Fruit fly (Drosophila melanogaster) whole organism, embryonic: ENCODE results near the gene CG11679.
A peak's percentile ranks its signal among the peaks of the same experiment; 100 is the strongest.

Experiments
- ATbp ChIP-seq: fragments of 200-800 bp; sonication (Bioruptor generic); optimal IDR thresholded peaks from 2 replicates; lab custom pipeline; 2017; ENCODE audit warnings: missing biosample characterization, mild to moderate bottlenecking, missing genetic modification characterization, missing genetic modification reagents
- Adf1 ChIP-seq: fragments of 200-800 bp; sonication (Bioruptor generic); IDR thresholded peaks from 2 replicates; pipeline ENCODE4 v1.3.6; 2022; ENCODE audit warnings: missing biosample characterization, missing genetic modification characterization
- Awh ChIP-seq: fragments of 200-800 bp; sonication (Bioruptor generic); IDR thresholded peaks from 2 replicates; pipeline ENCODE4, ENCODE4 v1.3.6; 2022; ENCODE audit warnings: missing biosample characterization, missing genetic modification characterization
- C15 ChIP-seq: fragments of 200-800 bp; sonication (Bioruptor generic); IDR thresholded peaks from 3 replicates; pipeline ENCODE4 v1.3.6; 2022; ENCODE audit warnings: missing biosample characterization, missing genetic modification characterization
- CG10147 ChIP-seq: fragments of 200-800 bp; sonication (Bioruptor generic); optimal IDR thresholded peaks from 2 replicates; lab custom pipeline; 2019; ENCODE audit warnings: missing biosample characterization, mild to moderate bottlenecking, missing genetic modification characterization, moderate library complexity
- CG10209 ChIP-seq: fragments of 200-800 bp; sonication (Bioruptor generic); optimal IDR thresholded peaks from 3 replicates; lab custom pipeline; 2017; ENCODE audit warnings: missing biosample characterization, mild to moderate bottlenecking, missing genetic modification characterization, missing genetic modification reagents
- CG11696 ChIP-seq: fragments of 200-800 bp; sonication (Bioruptor generic); IDR thresholded peaks from 2 replicates; pipeline ENCODE4 v1.3.6; 2022; ENCODE audit warnings: missing biosample characterization, missing genetic modification characterization
- CG12219 ChIP-seq: fragments of 200-800 bp; sonication (Bioruptor generic); optimal IDR thresholded peaks from 3 replicates; lab custom pipeline; 2018; ENCODE audit warnings: missing biosample characterization, mild to moderate bottlenecking, missing genetic modification characterization
- CG14441 ChIP-seq: fragments of 200-800 bp; sonication (Bioruptor generic); IDR thresholded peaks from 2 replicates; pipeline ENCODE4 v1.3.6; 2022; ENCODE audit warnings: missing biosample characterization, missing genetic modification characterization
- CG1603 ChIP-seq: fragments of 200-800 bp; sonication (Bioruptor generic); optimal IDR thresholded peaks from 2 replicates; lab custom pipeline; 2019; ENCODE audit warnings: missing biosample characterization, mild to moderate bottlenecking, missing genetic modification characterization, moderate library complexity
- CG1647 ChIP-seq: fragments of 200-800 bp; sonication (Bioruptor generic); optimal IDR thresholded peaks from 3 replicates; lab custom pipeline; 2016; ENCODE audit warnings: missing biosample characterization, missing genetic modification characterization
- CG17361 ChIP-seq: fragments of 200-800 bp; sonication (Bioruptor generic); IDR thresholded peaks from 3 replicates; pipeline ENCODE4 v1.3.6; 2022; ENCODE audit warnings: missing biosample characterization, missing genetic modification characterization
- CG17802 ChIP-seq: fragments of 200-800 bp; sonication (Bioruptor generic); optimal IDR thresholded peaks from 2 replicates; lab custom pipeline; 2018; ENCODE audit warnings: missing biosample characterization, mild to moderate bottlenecking, missing genetic modification characterization, moderate library complexity
- CG18011 ChIP-seq: fragments of 200-800 bp; sonication (Bioruptor generic); optimal IDR thresholded peaks from 2 replicates; lab custom pipeline; 2017; ENCODE audit warnings: missing biosample characterization, missing genetic modification characterization, mild to moderate bottlenecking, moderate library complexity, missing genotype
- CG18619 ChIP-seq: fragments of 200-800 bp; sonication (Bioruptor generic); optimal IDR thresholded peaks from 3 replicates; lab custom pipeline; 2017; ENCODE audit warnings: missing biosample characterization, mild to moderate bottlenecking, missing genetic modification characterization
- CG18764 ChIP-seq: fragments of 200-800 bp; sonication (Bioruptor generic); optimal IDR thresholded peaks from 3 replicates; lab custom pipeline; 2016; ENCODE audit warnings: missing biosample characterization, missing genetic modification characterization
- CG2202 ChIP-seq: fragments of 200-800 bp; sonication (Bioruptor generic); optimal IDR thresholded peaks from 2 replicates; lab custom pipeline; 2018; ENCODE audit warnings: missing biosample characterization, mild to moderate bottlenecking, missing genetic modification characterization
- CG31365 ChIP-seq: fragments of 200-800 bp; sonication (Bioruptor generic); optimal IDR thresholded peaks from 2 replicates; lab custom pipeline; 2018; ENCODE audit warnings: missing biosample characterization, mild to moderate bottlenecking, missing genetic modification characterization
- CG34224 ChIP-seq: fragments of 200-800 bp; sonication (Bioruptor generic); IDR thresholded peaks from 3 replicates; pipeline ENCODE4 v1.3.6; 2022; ENCODE audit warnings: missing biosample characterization, missing genetic modification characterization; ENCODE audit not compliant: partially characterized antibody
- CG5953 ChIP-seq: fragments of 200-800 bp; sonication (Bioruptor generic); IDR thresholded peaks from 2 replicates; pipeline ENCODE4 v1.3.6; 2022; ENCODE audit warnings: missing biosample characterization, missing genetic modification characterization
- CG6813 ChIP-seq: fragments of 200-800 bp; sonication (Bioruptor generic); optimal IDR thresholded peaks from 2 replicates; lab custom pipeline; 2017; ENCODE audit warnings: missing biosample characterization, missing genetic modification characterization, mild to moderate bottlenecking, moderate library complexity, missing genetic modification reagents
- CG7745 ChIP-seq: fragments of 200-800 bp; sonication (Bioruptor generic); optimal IDR thresholded peaks from 2 replicates; lab custom pipeline; 2018; ENCODE audit warnings: missing biosample characterization, mild to moderate bottlenecking, missing genetic modification characterization, moderate library complexity
- CG8290 ChIP-seq, 3 experiments: fragments of 200-800 bp; sonication (Bioruptor generic); optimal IDR thresholded peaks; 2 replicates each; lab custom pipeline; 2016 to 2019; ENCODE audit warnings: missing biosample characterization in 3 of 3, missing genetic modification characterization in 3 of 3, mild to moderate bottlenecking in 2 of 3, moderate library complexity in 1 of 3
- CrebB ChIP-seq: fragments of 200-800 bp; sonication (Bioruptor generic); optimal IDR thresholded peaks from 3 replicates; lab custom pipeline; 2018; ENCODE audit warnings: missing biosample characterization, mild to moderate bottlenecking, missing genetic modification characterization
- Doc2 ChIP-seq: fragments of 200-800 bp; sonication (Bioruptor generic); IDR thresholded peaks from 2 replicates; pipeline ENCODE4 v1.3.6; 2022; ENCODE audit warnings: missing biosample characterization, missing genetic modification characterization
- Drgx ChIP-seq: fragments of 200-800 bp; sonication (Bioruptor generic); IDR thresholded peaks from 2 replicates; pipeline ENCODE4 v1.3.6; 2022; ENCODE audit warnings: missing biosample characterization, missing genetic modification characterization
- Ets65A ChIP-seq: fragments of 200-800 bp; sonication (Bioruptor generic); peaks from one replicate; lab custom pipeline; 2016; ENCODE audit warnings: missing biosample characterization, missing genetic modification characterization
- H15 ChIP-seq: fragments of 200-800 bp; sonication (Bioruptor generic); IDR thresholded peaks from 3 replicates; pipeline ENCODE4 v1.3.6; 2022; ENCODE audit warnings: missing biosample characterization, missing genetic modification characterization
- H2.0 ChIP-seq: fragments of 200-800 bp; sonication (Bioruptor generic); IDR thresholded peaks from 2 replicates; pipeline ENCODE4 v1.3.6; 2022; ENCODE audit warnings: missing biosample characterization, missing genetic modification characterization
- HLH54F ChIP-seq: fragments of 200-800 bp; sonication (Bioruptor generic); optimal IDR thresholded peaks from 3 replicates; lab custom pipeline; 2016; ENCODE audit warnings: missing biosample characterization, missing genetic modification characterization
- HmgZ ChIP-seq: fragments of 200-800 bp; sonication (Bioruptor generic); optimal IDR thresholded peaks from 2 replicates; lab custom pipeline; 2018; ENCODE audit warnings: missing biosample characterization, mild to moderate bottlenecking, missing genetic modification characterization
- Hmr ChIP-seq: fragments of 200-800 bp; sonication (Bioruptor generic); optimal IDR thresholded peaks from 3 replicates; lab custom pipeline; 2017; ENCODE audit warnings: mild to moderate bottlenecking, missing biosample characterization, missing genetic modification reagents, missing genetic modification characterization
- Myb ChIP-seq: fragments of 200-800 bp; sonication (Bioruptor generic); optimal IDR thresholded peaks from 2 replicates; lab custom pipeline; 2016; ENCODE audit warnings: missing biosample characterization, missing genetic modification characterization
- NC2β ChIP-seq: fragments of 200-800 bp; sonication (Bioruptor generic); optimal IDR thresholded peaks from 2 replicates; lab custom pipeline; 2016; ENCODE audit warnings: missing biosample characterization, missing genetic modification characterization
- Xbp1 ChIP-seq: fragments of 200-800 bp; sonication (Bioruptor generic); optimal IDR thresholded peaks from 3 replicates; lab custom pipeline; 2016; ENCODE audit warnings: missing biosample characterization, mild to moderate bottlenecking, missing genetic modification characterization
- ab ChIP-seq: fragments of 200-800 bp; sonication (Bioruptor generic); optimal IDR thresholded peaks from 2 replicates; lab custom pipeline; 2016; ENCODE audit warnings: missing biosample characterization, missing genetic modification characterization
- ase ChIP-seq: fragments of 200-800 bp; sonication (Bioruptor generic); IDR thresholded peaks from 3 replicates; pipeline ENCODE4 v1.3.6; 2022; ENCODE audit warnings: missing biosample characterization, missing genetic modification characterization
- bowl ChIP-seq: fragments of 200-800 bp; sonication (Bioruptor generic); IDR thresholded peaks from 2 replicates; pipeline ENCODE4 v1.3.6; 2022; ENCODE audit warnings: missing biosample characterization, missing genetic modification characterization
- btn ChIP-seq: fragments of 200-800 bp; sonication (Bioruptor generic); optimal IDR thresholded peaks from 2 replicates; lab custom pipeline; 2016; ENCODE audit warnings: missing biosample characterization, missing genetic modification characterization
- ham ChIP-seq: fragments of 200-800 bp; sonication (Bioruptor generic); IDR thresholded peaks from 2 replicates; pipeline ENCODE4 v1.3.6; 2022; ENCODE audit warnings: missing biosample characterization, missing genetic modification characterization
- hbn ChIP-seq: fragments of 200-800 bp; sonication (Bioruptor generic); IDR thresholded peaks from 2 replicates; pipeline ENCODE4 v1.3.6; 2022; ENCODE audit warnings: missing biosample characterization, missing genetic modification characterization; ENCODE audit not compliant: partially characterized antibody
- maf-S ChIP-seq: fragments of 200-800 bp; sonication (Bioruptor generic); optimal IDR thresholded peaks from 2 replicates; lab custom pipeline; 2016; ENCODE audit warnings: missing biosample characterization, missing genetic modification characterization
- pho ChIP-seq: fragments of 200-800 bp; sonication (Bioruptor generic); optimal IDR thresholded peaks from 2 replicates; lab custom pipeline; 2016; ENCODE audit warnings: missing biosample characterization, missing genetic modification characterization
- rib ChIP-seq: fragments of 200-800 bp; sonication (Bioruptor generic); IDR thresholded peaks from 2 replicates; pipeline ENCODE4 v1.3.6; 2022; ENCODE audit warnings: missing biosample characterization, missing genetic modification characterization
- sc ChIP-seq, 3 experiments: fragments of >200 bp in 2 of 3; fragments of 200-800 bp in 1 of 3; sonication (Bioruptor generic) in 1 of 3; optimal IDR thresholded peaks; 2 replicates in 2 of 3; 3 replicates in 1 of 3; lab custom pipeline; 2017; ENCODE audit warnings: mild to moderate bottlenecking in 1 of 3, missing biosample characterization in 1 of 3, missing genetic modification characterization in 1 of 3, missing genetic modification reagents in 1 of 3
- schlank ChIP-seq: fragments of 200-800 bp; sonication (Bioruptor generic); optimal IDR thresholded peaks from 2 replicates; lab custom pipeline; 2018; ENCODE audit warnings: missing biosample characterization, mild to moderate bottlenecking, missing genetic modification characterization
- sens-2 ChIP-seq: fragments of 200-800 bp; sonication (Bioruptor generic); IDR thresholded peaks from 2 replicates; pipeline ENCODE4 v1.3.6; 2022; ENCODE audit warnings: missing biosample characterization, missing genetic modification characterization
- slou ChIP-seq: fragments of 200-800 bp; sonication (Bioruptor generic); optimal IDR thresholded peaks from 3 replicates; lab custom pipeline; 2016; ENCODE audit warnings: missing biosample characterization, missing genetic modification characterization
- vnd ChIP-seq: fragments of 200-800 bp; sonication (Bioruptor generic); IDR thresholded peaks from 3 replicates; pipeline ENCODE4 v1.3.6; 2022; ENCODE audit warnings: missing biosample characterization, missing genetic modification characterization; ENCODE audit not compliant: partially characterized antibody
- zf30C ChIP-seq: fragments of 200-800 bp; sonication (Bioruptor generic); optimal IDR thresholded peaks from 3 replicates; lab custom pipeline; 2018; ENCODE audit warnings: missing biosample characterization, mild to moderate bottlenecking, missing genetic modification characterization

CG11679 gene

DNA sequence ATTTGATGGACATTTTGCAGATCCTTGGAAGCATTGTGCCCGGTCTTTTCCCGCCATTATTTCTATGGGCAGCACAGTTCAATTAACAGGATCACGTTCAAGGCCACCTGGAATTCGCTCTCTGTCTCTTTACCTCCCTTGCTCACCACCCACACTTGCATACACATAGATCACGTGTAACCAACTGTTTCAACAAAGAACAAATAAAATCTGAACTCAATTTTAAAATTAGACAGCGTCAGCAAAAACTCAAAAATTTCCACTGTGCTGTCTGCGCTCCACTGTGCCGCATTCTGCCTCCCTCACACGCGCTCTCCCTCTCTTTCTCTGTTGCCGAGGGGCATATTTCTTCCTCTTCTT is 29.1 kb downstream of the CG11679 start (continued):
- no peak for TF ChIP-seq CG34224 (GFP tag; lab: Robert Waterston, UW)
- no peak for TF ChIP-seq Awh (GFP tag; lab: Robert Waterston, UW)
- no peak for TF ChIP-seq CG10147 (GFP tag; lab: Kevin White, UChicago)
- TF ChIP-seq Myb (GFP tag; lab: Kevin White, UChicago) = no peak
- no peak for TF ChIP-seq Ets65A (GFP tag; lab: Kevin White, UChicago)
- TF ChIP-seq hbn (GFP tag; lab: Robert Waterston, UW) = no peak
- TF ChIP-seq Xbp1 (GFP tag; lab: Kevin White, UChicago) = no peak
- TF ChIP-seq Hmr = no peak
- no peak for TF ChIP-seq CG18011 (GFP tag; lab: Kevin White, UChicago)
- TF ChIP-seq NC2β (GFP tag; lab: Kevin White, UChicago) = no peak
- TF ChIP-seq CG10209 (GFP tag; lab: Kevin White, UChicago) = no peak
- TF ChIP-seq ase = no peak
- TF ChIP-seq CG17361 = no peak
- no peak for TF ChIP-seq rib (GFP tag; lab: Robert Waterston, UW)
- TF ChIP-seq CG11696 (GFP tag; lab: Robert Waterston, UW) = 0 out of 2 replicates have a peak, but pooled peaks have one; percentile 32
- TF ChIP-seq C15 (GFP tag; lab: Robert Waterston, UW) = no peak
- no peak for TF ChIP-seq CG5953 (GFP tag; lab: Robert Waterston, UW)
- no peak for TF ChIP-seq CG1647
- TF ChIP-seq ab (GFP tag; lab: Kevin White, UChicago) = no peak
- TF ChIP-seq vnd (GFP tag; lab: Robert Waterston, UW) = no peak
- no peak for TF ChIP-seq CG17802 (tag; lab: Kevin White, UChicago)
- peak; percentile 39; the same call in 1 of the 2 replicates for TF ChIP-seq CG14441 (GFP tag; lab: Robert Waterston, UW)
- no peak for TF ChIP-seq sens-2
- TF ChIP-seq CG31365 (tag; lab: Kevin White, UChicago) = no peak
- TF ChIP-seq ATbp (GFP tag; lab: Kevin White, UChicago) = peak; percentile 20
- no peak for TF ChIP-seq CrebB (tag; lab: Kevin White, UChicago)
- 0 out of 2 replicates have a peak, but pooled peaks have one; percentile 16 for TF ChIP-seq Drgx (GFP tag; lab: Robert Waterston, UW)
- peak; percentile 22 for TF ChIP-seq CG1603 (tag; lab: Kevin White, UChicago)

dm6 chrX:15703720-15704206 is 35.0 kb downstream of the CG11679 start, which contains the start of the genes Pis and Hap40:
Gene Pis, minus strand, starts transcription at chrX:15703770.
Gene Hap40, plus strand, starts transcription at chrX:15704125.
- TF ChIP-seq CG12219 (GFP tag; lab: Kevin White, UChicago) = peak; percentile 43
- peak; percentile 25 for TF ChIP-seq slou (GFP tag; lab: Kevin White, UChicago)
- TF ChIP-seq HLH54F = peak; percentile 65
- no peak for TF ChIP-seq btn (GFP tag; lab: Kevin White, UChicago)
- no peak for TF ChIP-seq CG7745 (tag; lab: Kevin White, UChicago)
- peak; percentile 0 for TF ChIP-seq maf-S (GFP tag; lab: Kevin White, UChicago)
- TF ChIP-seq CG2202 (tag; lab: Kevin White, UChicago) = no peak
- 0 out of 2 replicates have a peak, but pooled peaks have one; percentile 24 for TF ChIP-seq Adf1
- peak; percentile 62 for TF ChIP-seq pho (GFP tag; lab: Kevin White, UChicago)
- 0 out of 3 replicates have a peak, but pooled peaks have one; percentile 31 for TF ChIP-seq H15
- no peak for TF ChIP-seq ham (GFP tag; lab: Robert Waterston, UW)
- TF ChIP-seq CG8290 (GFP tag; optimal IDR thresholded peaks at IDR 0.05; lab: Kevin White, UChicago) = peak; percentile 37
- TF ChIP-seq CG8290 (tag; optimal IDR thresholded peaks at IDR 0.05; lab: Kevin White, UChicago) = no peak
- TF ChIP-seq sc (optimal IDR thresholded peaks at IDR 0.05; lab: Kevin White, UChicago) = no peak
- TF ChIP-seq sc (GFP tag; optimal IDR thresholded peaks at IDR 0.05; lab: Kevin White, UChicago) = peak; percentile 40
- TF ChIP-seq schlank (tag; lab: Kevin White, UChicago) = peak; percentile 1
- no peak for TF ChIP-seq CG34224 (GFP tag; lab: Robert Waterston, UW)
- peak; percentile 0 for TF ChIP-seq zf30C (GFP tag; lab: Kevin White, UChicago)
- peak; percentile 69 for TF ChIP-seq HmgZ (tag; lab: Kevin White, UChicago)
- peak; percentile 43 for TF ChIP-seq CG18764 (GFP tag; lab: Kevin White, UChicago)
- peak; percentile 26; the same call in 1 of the 2 replicates for TF ChIP-seq H2.0 (GFP tag; lab: Robert Waterston, UW)
- TF ChIP-seq CG18619 (GFP tag; lab: Kevin White, UChicago) = peak; percentile 72
- no peak for TF ChIP-seq CG6813
- no peak for TF ChIP-seq Doc2 (GFP tag; lab: Robert Waterston, UW)
- TF ChIP-seq bowl (GFP tag; lab: Robert Waterston, UW) = no peak
